Worm (Caenorhabditis elegans): ENCODE results near the gene F40G12.6.

ce11 chrV:14243904-14244303 lies 29.0 kb downstream of the F40G12.6 start, which contains the start of gene sre-7:
- TF ChIP-seq ama-1 (optimal IDR thresholded peaks at IDR 0.05) = no peak
- no peak for TF ChIP-seq nhr-28 (tag; optimal IDR thresholded peaks at IDR 0.05)
- no peak for TF ChIP-seq nhr-76 (tag; optimal IDR thresholded peaks at IDR 0.05)
- no peak for TF ChIP-seq ztf-11 (tag; optimal IDR thresholded peaks at IDR 0.05)
- TF ChIP-seq nhr-237 (tag; optimal IDR thresholded peaks at IDR 0.05) = no peak
- TF ChIP-seq mdl-1 (tag; optimal IDR thresholded peaks at IDR 0.05) = no peak
- no peak for TF ChIP-seq lin-39 (tag; optimal IDR thresholded peaks at IDR 0.05)
- TF ChIP-seq egl-27 (tag; optimal IDR thresholded peaks at IDR 0.05) = no peak

Data from whole organism, L1 larva.